Fruit fly (Drosophila melanogaster): Measurements from ENCODE around the gene CanA-14F.

The CanA-14F gene

DNA sequence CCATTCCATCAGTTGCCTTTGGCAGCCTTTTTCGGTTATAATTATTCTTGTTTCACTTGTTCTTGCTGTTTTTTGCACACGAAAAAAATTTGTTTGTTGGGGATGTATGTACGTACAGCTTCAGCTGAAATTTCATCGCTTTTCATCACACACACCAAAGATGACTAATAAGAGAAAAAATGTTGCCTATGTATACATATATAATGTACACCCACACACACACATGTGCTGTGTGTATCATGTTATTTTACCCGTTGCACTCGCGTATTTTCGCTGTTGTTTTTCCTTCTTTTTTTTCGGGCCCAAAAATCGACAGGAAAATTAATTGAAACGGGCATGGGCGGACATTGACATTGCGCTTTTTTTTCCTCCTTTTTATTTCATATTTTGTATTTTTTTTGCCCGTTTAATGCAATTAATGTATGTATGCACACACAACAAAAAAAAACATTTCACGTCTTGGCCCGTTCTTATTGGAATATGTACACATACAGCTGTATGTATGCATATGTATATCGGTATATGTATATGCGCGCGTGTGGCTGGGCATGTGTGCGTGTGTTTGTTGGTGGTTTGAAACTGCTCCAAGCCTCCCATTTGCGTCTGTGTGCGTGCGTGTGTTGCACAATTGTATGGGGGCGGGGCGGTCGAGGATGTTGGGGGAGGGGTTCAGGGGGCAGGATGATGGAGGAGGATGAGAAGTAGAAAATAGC is 638 bp downstream of the CanA-14F start:
- TF ChIP-seq Sin3A (optimal IDR thresholded peaks at IDR 0.05) (no peak), nom (GFP tag; optimal IDR thresholded peaks at IDR 0.05) (peak; percentile 39), bsh (GFP tag; optimal IDR thresholded peaks at IDR 0.05) (peak in 1 of 2 experiments; percentile 3), cg (GFP tag; optimal IDR thresholded peaks at IDR 0.05) (peak; percentile 85)

DNA sequence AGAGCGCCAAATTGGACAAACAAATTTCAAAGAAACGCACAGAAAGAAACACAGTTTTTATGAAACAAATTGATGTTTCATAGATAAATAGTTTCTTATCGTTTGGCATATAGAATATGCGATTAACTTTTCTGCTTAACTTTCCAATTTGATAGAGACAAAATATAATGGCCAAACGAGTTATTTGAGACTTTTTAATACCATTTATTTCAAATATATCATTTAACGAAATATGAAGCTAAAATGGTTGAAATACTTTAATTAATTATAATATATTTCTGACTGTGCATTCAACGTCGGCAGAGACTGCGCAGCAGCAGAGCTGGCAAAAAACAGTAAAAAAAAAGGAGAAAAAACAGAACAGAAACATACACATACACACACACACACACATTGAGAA is 1.4 kb downstream of the CanA-14F start:
- no peak for TF ChIP-seq pb (GFP tag; optimal IDR thresholded peaks at IDR 0.05)
- peak; percentile 50 for TF ChIP-seq sqz (GFP tag; optimal IDR thresholded peaks at IDR 0.05)
- no peak for TF ChIP-seq kay (GFP tag; optimal IDR thresholded peaks at IDR 0.05)
- TF ChIP-seq CG14710 (tag; optimal IDR thresholded peaks at IDR 0.05): no peak
- TF ChIP-seq CG12155 (GFP tag; optimal IDR thresholded peaks at IDR 0.05): peak; percentile 0
- no peak for TF ChIP-seq HLHmδ (GFP tag; optimal IDR thresholded peaks at IDR 0.05)
- TF ChIP-seq zf30C (GFP tag; optimal IDR thresholded peaks at IDR 0.05): peak; percentile 25
- peak; percentile 5 for TF ChIP-seq CG13296 (GFP tag; optimal IDR thresholded peaks at IDR 0.05)
- no peak for TF ChIP-seq CG9876 (GFP tag; optimal IDR thresholded peaks at IDR 0.05)
- TF ChIP-seq ac (GFP tag; optimal IDR thresholded peaks at IDR 0.05): no peak
- TF ChIP-seq Neu2 (GFP tag; optimal IDR thresholded peaks at IDR 0.05; ENCODE audit: borderline replicate concordance): no peak
- peak; percentile 74 for TF ChIP-seq Adf1 (GFP tag; IDR thresholded peaks at IDR 0.05)
- TF ChIP-seq oc (tag; optimal IDR thresholded peaks at IDR 0.05): no peak
- peak; percentile 2 for TF ChIP-seq Hsf (GFP tag; optimal IDR thresholded peaks at IDR 0.05)
- no peak for TF ChIP-seq Kr (GFP tag; optimal IDR thresholded peaks at IDR 0.05)
- peak; percentile 32 for TF ChIP-seq CG3281 (GFP tag; optimal IDR thresholded peaks at IDR 0.05)
- no peak for TF ChIP-seq CG7271 (tag; optimal IDR thresholded peaks at IDR 0.05)
- TF ChIP-seq Hand (GFP tag; optimal IDR thresholded peaks at IDR 0.05): peak; percentile 36
- TF ChIP-seq BtbVII (GFP tag; optimal IDR thresholded peaks at IDR 0.05): peak; percentile 1
- no peak for TF ChIP-seq Max (GFP tag; optimal IDR thresholded peaks at IDR 0.05)
- TF ChIP-seq bigmax (GFP tag; optimal IDR thresholded peaks at IDR 0.05): no peak
- no peak for TF ChIP-seq CG4854 (GFP tag; optimal IDR thresholded peaks at IDR 0.05)
- TF ChIP-seq Sox100B (GFP tag; optimal IDR thresholded peaks at IDR 0.05): peak; percentile 17
- peak; percentile 19 for TF ChIP-seq CG34376 (GFP tag; optimal IDR thresholded peaks at IDR 0.05)
- no peak for TF ChIP-seq CG10431 (GFP tag; optimal IDR thresholded peaks at IDR 0.05)
- TF ChIP-seq CG11723 (GFP tag; optimal IDR thresholded peaks at IDR 0.05): no peak
- no peak for TF ChIP-seq zen (tag; optimal IDR thresholded peaks at IDR 0.05)
- peak; percentile 36; the same call in 1 of the 2 replicates for TF ChIP-seq CG9932 (GFP tag; IDR thresholded peaks at IDR 0.05)
- no peak for TF ChIP-seq ind (GFP tag; optimal IDR thresholded peaks at IDR 0.05)
- TF ChIP-seq Xbp1 (GFP tag; optimal IDR thresholded peaks at IDR 0.05): peak; percentile 28
- no peak for TF ChIP-seq CG11695 (GFP tag; IDR thresholded peaks at IDR 0.05)
- TF ChIP-seq CG6765 (GFP tag; optimal IDR thresholded peaks at IDR 0.05): peak; percentile 16
- no peak for TF ChIP-seq CG34422 (GFP tag; IDR thresholded peaks at IDR 0.05)
- TF ChIP-seq grau (tag; optimal IDR thresholded peaks at IDR 0.05): peak; percentile 39
- peak; percentile 49 for TF ChIP-seq Hmr (GFP tag; optimal IDR thresholded peaks at IDR 0.05)
- TF ChIP-seq gem (tag; optimal IDR thresholded peaks at IDR 0.05): peak; percentile 49
- TF ChIP-seq CG14965 (GFP tag; optimal IDR thresholded peaks at IDR 0.05; ENCODE audit: borderline replicate concordance): no peak
- TF ChIP-seq eyg (GFP tag; optimal IDR thresholded peaks at IDR 0.05): no peak
- TF ChIP-seq zfh1 (GFP tag; IDR thresholded peaks at IDR 0.05): no peak
- peak; percentile 21 for TF ChIP-seq CG30403 (GFP tag; optimal IDR thresholded peaks at IDR 0.05)
- TF ChIP-seq esg (GFP tag; conservative IDR thresholded peaks at IDR 0.05): no peak
- TF ChIP-seq CG18262 (tag; optimal IDR thresholded peaks at IDR 0.05): peak; percentile 9
- TF ChIP-seq Fer1 (GFP tag; optimal IDR thresholded peaks at IDR 0.05): peak; percentile 51
- peak; percentile 52; the same call in 2 of the 3 replicates for TF ChIP-seq dysf (GFP tag; IDR thresholded peaks at IDR 0.05)
